Fruit fly (Drosophila melanogaster) whole organism, embryonic: ENCODE data around the gene usp.

Experiments used
- ATbp ChIP-seq: fragments of 200-800 bp; sonication (Bioruptor generic); optimal IDR thresholded peaks from 2 replicates; lab custom pipeline; 2017; ENCODE audit warnings: missing biosample characterization, mild to moderate bottlenecking, missing genetic modification characterization, missing genetic modification reagents
- Ada2b ChIP-seq: fragments of 200-800 bp; sonication (Bioruptor generic); IDR thresholded peaks from 2 replicates; pipeline ENCODE4 v1.3.6; 2022; ENCODE audit warnings: missing biosample characterization, missing genetic modification characterization
- CG11504 ChIP-seq: fragments of 200-800 bp; sonication (Bioruptor generic); optimal IDR thresholded peaks from 3 replicates; lab custom pipeline; 2019; ENCODE audit warnings: missing biosample characterization, mild to moderate bottlenecking, missing genetic modification characterization, moderate library complexity
- CG12104 ChIP-seq: fragments of 200-800 bp; sonication (Bioruptor generic); optimal IDR thresholded peaks from 3 replicates; lab custom pipeline; 2016; ENCODE audit warnings: missing biosample characterization, missing genetic modification characterization
- CG12155 ChIP-seq: fragments of 200-800 bp; sonication (Bioruptor generic); optimal IDR thresholded peaks from 3 replicates; lab custom pipeline; 2016; ENCODE audit warnings: missing biosample characterization, missing genetic modification characterization
- CG12236 ChIP-seq: fragments of 200-800 bp; sonication (Bioruptor generic); optimal IDR thresholded peaks from 2 replicates; lab custom pipeline; 2016; ENCODE audit warnings: missing biosample characterization, missing genetic modification characterization
- CG14860 ChIP-seq: fragments of 200-800 bp; sonication (Bioruptor generic); IDR thresholded peaks from 3 replicates; pipeline ENCODE4 v1.3.6; 2022; ENCODE audit warnings: missing biosample characterization, missing genetic modification characterization; ENCODE audit not compliant: partially characterized antibody
- CG15011 ChIP-seq: fragments of 200-800 bp; sonication (Bioruptor generic); optimal IDR thresholded peaks from 3 replicates; lab custom pipeline; 2018; ENCODE audit warnings: missing biosample characterization, mild to moderate bottlenecking, missing genetic modification characterization
- CG15479 ChIP-seq: fragments of 200-800 bp; sonication (Bioruptor generic); optimal IDR thresholded peaks from 3 replicates; lab custom pipeline; 2019; ENCODE audit warnings: missing biosample characterization, mild to moderate bottlenecking, missing genetic modification characterization, moderate library complexity
- CG15514 ChIP-seq: fragments of 200-800 bp; sonication (Bioruptor generic); optimal IDR thresholded peaks from 3 replicates; lab custom pipeline; 2017; ENCODE audit warnings: missing biosample characterization, missing genetic modification characterization, mild to moderate bottlenecking, moderate library complexity, missing genetic modification reagents
- CG17328 ChIP-seq: fragments of 200-800 bp; sonication (Bioruptor generic); IDR thresholded peaks from 2 replicates; pipeline ENCODE4 v1.3.6; 2022; ENCODE audit warnings: missing biosample characterization, missing genetic modification characterization
- CG17361 ChIP-seq: fragments of 200-800 bp; sonication (Bioruptor generic); IDR thresholded peaks from 3 replicates; pipeline ENCODE4 v1.3.6; 2022; ENCODE audit warnings: missing biosample characterization, missing genetic modification characterization
- CG2129 ChIP-seq: fragments of 200-800 bp; sonication (Bioruptor generic); IDR thresholded peaks from 2 replicates; pipeline ENCODE4 v1.3.6; 2022; ENCODE audit warnings: missing biosample characterization, missing genetic modification characterization; ENCODE audit not compliant: partially characterized antibody
- CG31441 ChIP-seq: fragments of 200-800 bp; sonication (Bioruptor generic); IDR thresholded peaks from 2 replicates; pipeline ENCODE4 v1.3.6; 2022; ENCODE audit warnings: missing biosample characterization, missing genetic modification characterization
- CG34422 ChIP-seq: fragments of 200-800 bp; sonication (Bioruptor generic); IDR thresholded peaks from 3 replicates; pipeline ENCODE4 v1.3.6; 2022; ENCODE audit warnings: missing biosample characterization, missing genetic modification characterization
- CG4328 ChIP-seq: fragments of 200-800 bp; sonication (Bioruptor generic); optimal IDR thresholded peaks from 3 replicates; lab custom pipeline; 2017; ENCODE audit warnings: missing biosample characterization, missing genetic modification reagents, missing genetic modification characterization
- CG4854 ChIP-seq: fragments of 200-800 bp; sonication (Bioruptor generic); optimal IDR thresholded peaks from 2 replicates; lab custom pipeline; 2016; ENCODE audit warnings: missing biosample characterization, missing genetic modification characterization, inconsistent platforms
- CG6813 ChIP-seq: fragments of 200-800 bp; sonication (Bioruptor generic); optimal IDR thresholded peaks from 2 replicates; lab custom pipeline; 2017; ENCODE audit warnings: missing biosample characterization, missing genetic modification characterization, mild to moderate bottlenecking, moderate library complexity, missing genetic modification reagents
- CG7271 ChIP-seq: fragments of 200-800 bp; sonication (Bioruptor generic); optimal IDR thresholded peaks from 2 replicates; lab custom pipeline; 2018; ENCODE audit warnings: missing biosample characterization, mild to moderate bottlenecking, missing genetic modification characterization, moderate library complexity
- CG8089 ChIP-seq: fragments of 200-800 bp; sonication (Bioruptor generic); optimal IDR thresholded peaks from 3 replicates; lab custom pipeline; 2016; ENCODE audit warnings: missing biosample characterization, missing genetic modification characterization
- CG9437 ChIP-seq: fragments of 200-800 bp; sonication (Bioruptor generic); optimal IDR thresholded peaks from 2 replicates; lab custom pipeline; 2018; ENCODE audit warnings: missing biosample characterization, mild to moderate bottlenecking, missing genetic modification characterization
- CkIIα-i1 ChIP-seq: fragments of 200-800 bp; sonication (Bioruptor generic); IDR thresholded peaks from 2 replicates; pipeline ENCODE4 v1.3.6; 2022; ENCODE audit warnings: missing biosample characterization, missing genetic modification characterization
- Drgx ChIP-seq: fragments of 200-800 bp; sonication (Bioruptor generic); IDR thresholded peaks from 2 replicates; pipeline ENCODE4 v1.3.6; 2022; ENCODE audit warnings: missing biosample characterization, missing genetic modification characterization
- E2f1 ChIP-seq: fragments of 200-800 bp; sonication (Bioruptor generic); IDR thresholded peaks from 2 replicates; pipeline ENCODE4 v1.3.6; 2022; ENCODE audit warnings: missing biosample characterization, missing genetic modification characterization
- E2f2 ChIP-seq: fragments of 200-800 bp; sonication (Bioruptor generic); IDR thresholded peaks from 2 replicates; pipeline ENCODE4 v1.3.6; 2022; ENCODE audit warnings: missing biosample characterization, missing genetic modification characterization
- Gug ChIP-seq: fragments of 200-800 bp; sonication (Bioruptor generic); IDR thresholded peaks from 4 replicates; pipeline ENCODE4 v1.3.6; 2022; ENCODE audit warnings: missing biosample characterization, missing genetic modification characterization
- HHEX ChIP-seq: fragments of 200-800 bp; sonication (Bioruptor generic); optimal IDR thresholded peaks from 3 replicates; lab custom pipeline; 2017; ENCODE audit warnings: missing biosample characterization, mild to moderate bottlenecking, missing genetic modification characterization, missing genetic modification reagents
- Hmr ChIP-seq: fragments of 200-800 bp; sonication (Bioruptor generic); optimal IDR thresholded peaks from 3 replicates; lab custom pipeline; 2017; ENCODE audit warnings: mild to moderate bottlenecking, missing biosample characterization, missing genetic modification reagents, missing genetic modification characterization
- Hr3 ChIP-seq: fragments of 200-800 bp; sonication (Bioruptor generic); optimal IDR thresholded peaks from 3 replicates; lab custom pipeline; 2016; ENCODE audit warnings: missing biosample characterization, missing genetic modification characterization
- Mad ChIP-seq: fragments of 200-800 bp; sonication (Bioruptor generic); optimal IDR thresholded peaks from 2 replicates; lab custom pipeline; 2016; ENCODE audit warnings: missing biosample characterization, missing genetic modification characterization
- Meics ChIP-seq: fragments of 200-800 bp; sonication (Bioruptor generic); optimal IDR thresholded peaks from 2 replicates; lab custom pipeline; 2017; ENCODE audit warnings: missing biosample characterization, mild to moderate bottlenecking, missing genetic modification characterization
- NFAT ChIP-seq: fragments of 200-800 bp; sonication (Bioruptor generic); IDR thresholded peaks from 2 replicates; pipeline ENCODE4 v1.3.6; 2022; ENCODE audit warnings: missing biosample characterization, missing genetic modification characterization
- Nf-YA ChIP-seq: fragments of 200-800 bp; sonication (Bioruptor generic); IDR thresholded peaks from 2 replicates; pipeline ENCODE4 v1.3.6; 2022; ENCODE audit warnings: missing biosample characterization, missing genetic modification characterization
- Side ChIP-seq: fragments of 200-800 bp; sonication (Bioruptor generic); optimal IDR thresholded peaks from 2 replicates; lab custom pipeline; 2016; ENCODE audit warnings: missing biosample characterization, missing genetic modification characterization
- Sry-δ ChIP-seq: fragments of 200-800 bp; sonication (Bioruptor generic); optimal IDR thresholded peaks from 2 replicates; lab custom pipeline; 2016; ENCODE audit warnings: missing biosample characterization, missing genetic modification characterization
- Ssrp ChIP-seq: fragments of 200-800 bp; sonication (Bioruptor generic); optimal IDR thresholded peaks from 2 replicates; lab custom pipeline; 2018; ENCODE audit warnings: missing biosample characterization, mild to moderate bottlenecking, missing genetic modification characterization, moderate library complexity
- ash1 ChIP-seq: fragments of 200-800 bp; sonication (Bioruptor generic); optimal IDR thresholded peaks from 2 replicates; lab custom pipeline; 2018; ENCODE audit warnings: missing biosample characterization, mild to moderate bottlenecking, missing genetic modification characterization
- bbx ChIP-seq: fragments of 200-800 bp; sonication (Bioruptor generic); IDR thresholded peaks from 2 replicates; pipeline ENCODE4 v1.3.6; 2022; ENCODE audit warnings: missing biosample characterization, missing genetic modification characterization; ENCODE audit not compliant: partially characterized antibody
- dati ChIP-seq: fragments of 200-800 bp; sonication (Bioruptor generic); IDR thresholded peaks from 2 replicates; pipeline ENCODE4 v1.3.6; 2022; ENCODE audit warnings: missing biosample characterization, missing genetic modification characterization
- dpn ChIP-seq, 2 experiments: fragments of 200-800 bp; sonication (Bioruptor generic); optimal IDR thresholded peaks; 3 replicates each; lab custom pipeline; 2016; ENCODE audit warnings: missing biosample characterization in 2 of 2, missing genetic modification characterization in 2 of 2
- ftz-f1 ChIP-seq: fragments of 200-800 bp; sonication (Bioruptor generic); optimal IDR thresholded peaks from 2 replicates; lab custom pipeline; 2016; ENCODE audit warnings: missing biosample characterization, missing genetic modification characterization
- gem ChIP-seq: fragments of 200-800 bp; sonication (Bioruptor generic); optimal IDR thresholded peaks from 2 replicates; lab custom pipeline; 2019; ENCODE audit warnings: missing biosample characterization, mild to moderate bottlenecking, missing genetic modification characterization, moderate library complexity
- gfzf ChIP-seq: fragments of 200-800 bp; sonication (Bioruptor generic); optimal IDR thresholded peaks from 2 replicates; lab custom pipeline; 2016; ENCODE audit warnings: missing biosample characterization, mild to moderate bottlenecking, missing genetic modification characterization, moderate library complexity
- grau ChIP-seq: fragments of 200-800 bp; optimal IDR thresholded peaks from 3 replicates; lab custom pipeline; 2019; ENCODE audit warnings: missing biosample characterization, mild to moderate bottlenecking, missing genetic modification characterization, moderate library complexity
- grn ChIP-seq: fragments of 200-800 bp; sonication (Bioruptor generic); optimal IDR thresholded peaks from 3 replicates; lab custom pipeline; 2017; ENCODE audit warnings: missing biosample characterization, missing genetic modification characterization
- her ChIP-seq: fragments of 200-800 bp; sonication (Bioruptor generic); optimal IDR thresholded peaks from 2 replicates; lab custom pipeline; 2016; ENCODE audit warnings: missing biosample characterization, missing genetic modification characterization
- kay ChIP-seq: fragments of 200-800 bp; sonication (Bioruptor generic); optimal IDR thresholded peaks from 2 replicates; lab custom pipeline; 2016; ENCODE audit warnings: missing biosample characterization, missing genetic modification characterization
- sim ChIP-seq: fragments of 200-800 bp; sonication (Bioruptor generic); IDR thresholded peaks from 2 replicates; pipeline ENCODE4 v1.3.6; 2022; ENCODE audit warnings: missing biosample characterization, missing genetic modification characterization
- ssp ChIP-seq: fragments of 200-800 bp; sonication (Bioruptor generic); IDR thresholded peaks from 2 replicates; pipeline ENCODE4 v1.3.6; 2022; ENCODE audit warnings: missing biosample characterization, missing genetic modification characterization

usp gene

DNA sequence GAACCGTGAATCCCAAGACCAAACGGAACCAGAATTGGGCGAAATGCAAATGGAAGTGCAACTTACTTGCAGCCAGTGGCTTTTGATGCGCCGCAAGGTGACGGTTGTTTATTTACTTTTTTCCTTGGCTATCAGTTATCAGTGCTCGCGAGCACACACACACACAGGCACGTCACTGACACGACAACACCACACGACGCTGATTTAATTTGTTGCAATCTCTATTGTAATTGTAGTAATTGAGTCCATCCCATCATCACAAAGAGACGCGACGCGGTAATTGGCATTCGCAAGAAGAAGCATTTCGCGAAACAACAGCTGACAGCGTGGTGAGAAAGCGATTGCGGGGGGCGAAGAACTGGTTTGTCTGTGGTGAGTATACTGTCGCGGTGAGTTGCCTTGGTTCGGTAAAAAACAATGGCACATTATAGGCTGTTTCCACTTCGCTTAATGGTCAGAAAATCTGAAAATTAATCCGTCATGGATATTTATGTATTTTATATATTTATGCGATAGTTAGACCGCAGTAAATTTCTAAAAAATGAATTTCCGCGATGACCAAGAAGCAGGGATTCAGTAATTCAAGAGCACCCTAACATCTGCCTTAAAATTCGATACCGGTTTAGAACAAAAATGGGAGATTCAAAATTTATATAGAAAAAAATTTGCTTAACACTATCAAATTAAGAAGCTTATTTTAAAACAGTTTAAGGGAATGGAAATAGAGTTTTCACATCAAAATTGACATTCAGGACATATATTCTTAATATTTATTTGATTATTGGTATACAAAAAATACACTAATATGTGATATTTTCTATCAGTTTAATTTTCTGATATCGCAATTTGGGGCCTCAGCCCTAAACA lies at the start of gene usp, which contains the start of gene Actn (continued):
- TF ChIP-seq gfzf (GFP tag; lab: Kevin White, UChicago) (peak; percentile 10), CG34422 (peak; percentile 23; the same call in 1 of the 3 replicates), grn (no peak), sim (no peak), CG11504 (tag; lab: Kevin White, UChicago) (peak; percentile 56), Meics (GFP tag; lab: Kevin White, UChicago) (peak; percentile 22), ash1 (GFP tag; lab: Kevin White, UChicago) (no peak), CG15514 (GFP tag; lab: Kevin White, UChicago) (peak; percentile 96), CG6813 (GFP tag; lab: Kevin White, UChicago) (no peak), CkIIα-i1 (GFP tag; lab: Robert Waterston, UW) (no peak), her (no peak), bbx (no peak), CG9437 (no peak), CG12236 (GFP tag; lab: Kevin White, UChicago) (no peak), E2f1 (GFP tag; lab: Robert Waterston, UW) (no peak), Gug (GFP tag; lab: Robert Waterston, UW) (no peak), kay (GFP tag; lab: Kevin White, UChicago) (no peak), Sry-δ (peak; percentile 3), CG17328 (no peak), ATbp (GFP tag; lab: Kevin White, UChicago) (no peak), ftz-f1 (GFP tag; lab: Kevin White, UChicago) (no peak), CG12155 (peak; percentile 18), Ssrp (tag; lab: Kevin White, UChicago) (no peak), Hr3 (GFP tag; lab: Kevin White, UChicago) (peak; percentile 0), CG15479 (GFP tag; lab: Kevin White, UChicago) (peak; percentile 16), Drgx (GFP tag; lab: Robert Waterston, UW) (peak; percentile 49), grau (tag; lab: Kevin White, UChicago) (peak; percentile 33), CG12104 (GFP tag; lab: Kevin White, UChicago) (no peak), Side (no peak), CG4854 (GFP tag; lab: Kevin White, UChicago) (no peak), CG17361 (GFP tag; lab: Robert Waterston, UW) (peak; percentile 48; the same call in 2 of the 3 replicates), Ada2b (GFP tag; lab: Robert Waterston, UW) (0 out of 2 replicates have a peak, but pooled peaks have one; percentile 9), CG14860 (GFP tag; lab: Robert Waterston, UW) (no peak), CG15011 (no peak), dpn (GFP tag; optimal IDR thresholded peaks at IDR 0.05; lab: Kevin White, UChicago) (peak in 1 of 2 experiments; percentile 8), E2f2 (GFP tag; lab: Robert Waterston, UW) (no peak; the same call in 1 of the 2 replicates), CG4328 (GFP tag; lab: Kevin White, UChicago) (no peak), CG7271 (tag; lab: Kevin White, UChicago) (no peak), Mad (GFP tag; lab: Kevin White, UChicago) (no peak), CG8089 (GFP tag; lab: Kevin White, UChicago) (no peak), Nf-YA (GFP tag; lab: Robert Waterston, UW) (no peak), CG2129 (no peak), gem (tag; lab: Kevin White, UChicago) (peak; percentile 59), CG31441 (GFP tag; lab: Robert Waterston, UW) (peak; percentile 50), ssp (GFP tag; lab: Robert Waterston, UW) (peak; percentile 92), dati (GFP tag; lab: Robert Waterston, UW) (no peak), Hmr (GFP tag; lab: Kevin White, UChicago) (peak; percentile 12), HHEX (GFP tag; lab: Kevin White, UChicago) (no peak), NFAT (GFP tag; lab: Robert Waterston, UW) (no peak)
